Worm (Caenorhabditis elegans): Measurements from ENCODE around the gene F57C2.5.

F57C2.5 gene

DNA sequence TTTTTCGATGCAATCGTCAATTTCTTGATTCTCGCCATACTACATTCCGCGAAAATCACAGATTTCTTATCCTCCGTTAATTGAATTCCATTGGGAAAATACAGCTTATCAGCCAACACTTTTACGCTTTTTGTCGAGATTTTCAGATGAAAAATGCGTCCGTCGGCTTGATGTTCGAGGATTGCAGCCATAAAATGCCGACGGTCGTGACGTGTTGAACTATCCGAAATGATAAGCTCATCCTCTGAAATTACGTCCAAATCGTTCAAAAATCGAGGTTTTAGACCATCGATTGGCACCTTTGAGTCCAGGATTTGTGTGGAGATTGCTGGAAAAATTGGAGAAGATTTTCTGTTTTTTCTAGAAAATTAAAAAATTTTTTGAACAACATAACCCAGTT is 935 bp downstream of the F57C2.5 start:
- TF ChIP-seq him-1 (tag; optimal IDR thresholded peaks at IDR 0.05) (no peak), dao-5 (tag; optimal IDR thresholded peaks at IDR 0.05) (no peak), W03F9.2 (tag; optimal IDR thresholded peaks at IDR 0.05) (no peak)

DNA sequence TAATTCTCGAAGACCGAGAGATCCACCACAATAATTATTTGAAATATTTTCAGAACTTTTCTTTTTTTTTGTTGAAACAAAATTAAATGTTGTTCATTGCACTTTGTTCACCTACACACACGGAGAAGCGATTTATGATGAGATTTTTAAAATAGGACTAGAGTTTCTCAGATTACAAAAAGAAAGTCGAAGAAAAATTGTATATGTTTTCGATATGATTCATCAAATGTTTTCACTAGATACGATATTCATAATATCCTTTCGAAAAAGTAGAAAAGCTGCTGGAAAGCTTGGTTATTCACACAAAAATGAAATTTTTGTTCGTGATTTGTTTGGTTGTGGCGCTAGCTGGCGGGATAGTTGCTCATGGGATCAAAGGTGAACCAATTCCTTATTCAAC is 3.0 kb downstream of the F57C2.5 start, which contains the start of gene F57C2.4:
Gene F57C2.4 (plus strand): TSS at position 301 of the 400 bp plus-strand sequence.
- TF ChIP-seq dao-5 (tag; optimal IDR thresholded peaks at IDR 0.05) (no peak), him-1 (tag; optimal IDR thresholded peaks at IDR 0.05) (no peak), W03F9.2 (tag; optimal IDR thresholded peaks at IDR 0.05) (no peak)

DNA sequence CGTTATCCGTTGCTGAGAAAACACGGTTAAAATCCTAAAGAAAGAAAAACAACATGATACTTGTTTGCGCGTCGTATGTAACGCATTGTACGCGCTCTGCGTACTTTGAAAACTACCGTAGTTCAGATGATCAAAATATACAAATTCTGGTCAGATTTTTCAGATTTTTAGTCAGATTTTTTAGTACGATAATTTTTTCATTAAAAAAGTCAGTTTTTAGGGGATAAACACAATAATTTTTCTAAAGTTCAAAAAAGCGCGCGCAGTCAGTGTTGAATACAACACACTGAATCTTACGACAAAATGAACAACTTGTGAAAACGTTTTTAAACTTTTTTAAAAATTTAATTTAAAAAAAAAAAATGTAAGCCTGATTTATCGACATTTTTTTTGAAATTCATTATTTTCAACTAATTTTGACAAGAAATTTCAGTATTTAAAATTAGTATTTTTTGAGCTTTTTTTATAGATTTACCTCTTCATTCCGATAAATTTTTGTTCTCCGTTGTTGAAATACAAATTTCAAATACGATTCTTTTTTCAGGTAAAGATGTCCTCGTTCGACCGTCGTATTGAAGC is 4.3 kb downstream of the F57C2.5 start, which contains the start of gene pot-2:
Gene pot-2 (plus strand): TSS at position 529 of the 579 bp plus-strand sequence.
- TF ChIP-seq dao-5 (tag; optimal IDR thresholded peaks at IDR 0.05): no peak
- TF ChIP-seq W03F9.2 (tag; optimal IDR thresholded peaks at IDR 0.05): no peak
- no peak for TF ChIP-seq him-1 (tag; optimal IDR thresholded peaks at IDR 0.05)

DNA sequence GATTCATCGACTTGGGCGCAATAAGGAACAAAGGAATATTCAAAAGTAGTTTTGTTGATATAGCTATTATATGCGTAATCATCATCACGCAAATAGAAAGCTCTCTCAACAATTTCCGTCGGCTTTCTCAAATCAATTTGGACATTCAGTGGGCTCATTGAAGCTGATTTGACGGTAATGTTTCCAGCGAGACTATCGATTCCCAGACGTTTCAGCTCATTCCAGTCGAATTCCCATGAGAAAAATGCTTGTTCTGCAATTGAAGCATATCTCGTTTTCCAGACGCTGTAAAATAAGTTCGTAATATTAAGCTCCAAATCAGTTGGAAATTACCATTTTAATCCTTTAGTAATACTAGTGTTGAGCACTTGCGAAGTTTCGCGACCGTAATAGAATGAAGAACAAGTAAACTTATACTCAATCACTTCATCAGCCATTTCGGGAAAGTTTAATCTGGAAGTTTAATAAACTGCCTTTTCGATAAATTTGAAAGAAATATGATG is 4.9 kb downstream of the F57C2.5 start, which contains the start of gene btb-20:
Gene btb-20 (minus strand): TSS at position 453 of the 503 bp plus-strand sequence.
- TF ChIP-seq dao-5 (tag; optimal IDR thresholded peaks at IDR 0.05) (no peak), W03F9.2 (tag; optimal IDR thresholded peaks at IDR 0.05) (no peak), him-1 (tag; optimal IDR thresholded peaks at IDR 0.05) (no peak)

DNA sequence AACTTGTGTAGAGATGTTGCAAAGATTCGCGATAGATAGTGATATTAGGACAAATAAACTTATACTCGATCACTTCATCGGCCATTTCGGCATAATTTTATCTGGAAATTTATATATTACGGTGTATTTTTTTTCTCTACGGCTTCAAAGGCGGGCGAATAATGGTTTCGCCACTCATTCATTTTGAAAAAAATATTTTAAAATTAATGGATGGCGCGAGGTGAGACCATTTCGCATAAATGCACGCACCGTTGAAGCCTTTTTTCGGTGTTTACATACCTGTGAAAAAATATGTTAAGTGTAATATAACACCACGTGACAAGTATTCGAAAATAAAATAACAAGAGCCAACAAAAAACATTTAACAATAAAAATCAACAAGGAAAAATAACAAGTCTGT is 6.0 kb downstream of the F57C2.5 start, which contains the start of gene btb-19:
Gene btb-19 (minus strand): TSS at position 101 of the 400 bp plus-strand sequence.
- TF ChIP-seq W03F9.2 (tag; optimal IDR thresholded peaks at IDR 0.05) (no peak), dao-5 (tag; optimal IDR thresholded peaks at IDR 0.05) (no peak), him-1 (tag; optimal IDR thresholded peaks at IDR 0.05) (no peak)

DNA sequence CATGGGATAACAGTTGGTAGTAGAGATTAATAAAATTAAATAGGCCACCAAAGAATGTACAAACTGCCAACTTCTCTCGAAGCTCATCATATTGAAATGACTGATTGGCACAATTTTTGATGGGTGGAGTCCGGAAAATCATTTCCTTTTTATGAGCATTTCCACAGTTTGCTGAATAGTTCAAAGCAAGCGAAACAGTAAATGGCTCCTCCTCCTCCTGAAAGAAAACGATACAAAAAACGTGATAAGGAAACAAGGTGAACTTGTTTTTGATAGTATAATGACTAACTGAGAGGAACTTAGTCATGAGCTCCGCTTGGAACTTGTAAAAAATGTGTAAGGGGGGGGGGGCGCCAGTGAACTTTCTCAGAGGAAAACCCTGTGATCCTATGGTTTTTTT is 13.0 kb downstream of the F57C2.5 start, which contains the start of gene K10H10.9:
Gene K10H10.9 (minus strand): TSS at position 101 of the 400 bp plus-strand sequence.
- TF ChIP-seq W03F9.2 (tag; optimal IDR thresholded peaks at IDR 0.05): no peak

DNA sequence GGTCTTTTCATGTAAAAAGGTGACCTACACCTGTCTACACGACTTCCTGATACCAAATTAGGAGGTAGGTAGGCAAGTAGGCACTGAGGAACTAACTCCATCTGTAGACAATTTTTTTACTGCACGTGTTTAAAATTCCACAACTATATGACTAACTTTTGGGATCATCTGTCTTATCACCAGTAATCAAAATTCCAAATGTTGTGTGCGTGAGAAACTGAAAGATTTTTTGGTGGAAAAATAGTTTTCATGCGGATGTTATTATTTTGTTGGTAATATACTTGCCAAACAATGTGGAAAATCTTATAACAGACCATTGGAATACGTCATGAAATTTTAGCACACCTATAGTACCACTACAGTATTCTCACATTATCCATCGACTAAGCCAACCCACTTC is 16.9 kb downstream of the F57C2.5 start, which contains the start of gene K10H10.13:
Gene K10H10.13 (minus strand): TSS at position 101 of the 400 bp plus-strand sequence.
- TF ChIP-seq W03F9.2 (tag; optimal IDR thresholded peaks at IDR 0.05) (no peak), dao-5 (tag; optimal IDR thresholded peaks at IDR 0.05) (no peak), him-1 (tag; optimal IDR thresholded peaks at IDR 0.05) (no peak)

DNA sequence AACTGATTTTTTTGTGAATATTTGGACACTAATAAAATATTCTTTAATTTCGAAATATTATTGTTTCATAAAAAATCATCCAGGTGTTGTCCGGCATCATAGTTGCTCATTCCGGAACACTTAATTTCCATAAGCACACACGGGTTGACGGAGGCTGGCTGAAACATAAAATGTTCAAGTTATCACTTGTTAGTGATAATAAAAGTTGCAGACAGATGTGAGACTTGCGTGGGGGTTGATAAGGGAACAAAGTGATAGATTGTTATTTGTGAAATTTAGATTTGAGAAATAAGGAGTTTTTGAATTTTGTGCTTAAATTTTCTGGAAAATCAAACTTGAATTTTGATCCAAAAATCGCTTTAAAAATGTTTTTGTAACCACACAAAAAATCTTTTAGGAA is 17.9 kb downstream of the F57C2.5 start:
- no peak for TF ChIP-seq him-1 (tag; optimal IDR thresholded peaks at IDR 0.05)
- no peak for TF ChIP-seq dao-5 (tag; optimal IDR thresholded peaks at IDR 0.05)
- no peak for TF ChIP-seq W03F9.2 (tag; optimal IDR thresholded peaks at IDR 0.05)

DNA sequence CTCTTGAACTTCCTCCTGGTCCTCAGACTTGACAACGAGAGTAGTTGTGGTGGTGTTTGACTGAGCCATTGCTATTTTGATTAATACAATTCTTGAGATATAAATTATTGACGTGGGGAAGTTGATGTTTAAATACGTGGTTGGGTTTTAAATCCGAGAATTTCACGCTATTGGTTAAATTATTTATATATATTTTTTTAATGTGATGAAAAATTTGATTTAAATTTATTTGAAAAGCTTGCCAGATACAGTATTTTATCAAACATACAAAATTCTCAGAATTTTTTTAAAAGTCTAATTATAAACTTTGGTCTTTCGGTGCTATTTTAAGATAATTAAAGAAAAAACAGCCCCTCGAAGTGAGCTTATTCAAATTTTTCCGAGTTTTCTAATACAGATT is 20.5 kb downstream of the F57C2.5 start, which contains the start of the genes K10H10.7 and K10H10.10:
Gene K10H10.7 (minus strand): TSS at position 101 of the 400 bp plus-strand sequence.
Gene K10H10.10 (plus strand): TSS at position 204 of the 400 bp plus-strand sequence.
- no peak for TF ChIP-seq dao-5 (tag; optimal IDR thresholded peaks at IDR 0.05)
- no peak for TF ChIP-seq him-1 (tag; optimal IDR thresholded peaks at IDR 0.05)
- no peak for TF ChIP-seq W03F9.2 (tag; optimal IDR thresholded peaks at IDR 0.05)

DNA sequence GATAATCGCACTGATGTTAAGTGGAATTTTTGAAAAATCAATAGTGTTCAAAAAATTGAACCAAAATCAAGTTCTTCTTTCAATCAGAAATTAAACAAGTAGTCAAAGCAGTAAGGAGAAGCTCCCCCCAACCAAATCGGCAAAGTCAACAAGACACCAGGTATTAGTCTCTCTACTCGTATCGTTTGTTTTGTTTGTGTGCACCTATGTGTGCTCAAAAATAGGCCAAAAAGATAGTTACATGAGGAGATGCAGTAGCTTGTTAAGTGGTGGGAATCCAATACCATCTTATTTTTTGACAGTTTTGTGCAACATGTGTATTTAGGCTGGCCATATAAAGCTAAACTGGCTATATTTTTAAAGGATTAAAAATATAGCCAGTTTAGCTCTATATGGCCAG is 21.8 kb downstream of the F57C2.5 start, which contains the start of gene K10H10.12:
Gene K10H10.12 (minus strand): TSS at position 101 of the 400 bp plus-strand sequence.
- TF ChIP-seq dao-5 (tag; optimal IDR thresholded peaks at IDR 0.05) (no peak), W03F9.2 (tag; optimal IDR thresholded peaks at IDR 0.05) (no peak), him-1 (tag; optimal IDR thresholded peaks at IDR 0.05) (no peak)

DNA sequence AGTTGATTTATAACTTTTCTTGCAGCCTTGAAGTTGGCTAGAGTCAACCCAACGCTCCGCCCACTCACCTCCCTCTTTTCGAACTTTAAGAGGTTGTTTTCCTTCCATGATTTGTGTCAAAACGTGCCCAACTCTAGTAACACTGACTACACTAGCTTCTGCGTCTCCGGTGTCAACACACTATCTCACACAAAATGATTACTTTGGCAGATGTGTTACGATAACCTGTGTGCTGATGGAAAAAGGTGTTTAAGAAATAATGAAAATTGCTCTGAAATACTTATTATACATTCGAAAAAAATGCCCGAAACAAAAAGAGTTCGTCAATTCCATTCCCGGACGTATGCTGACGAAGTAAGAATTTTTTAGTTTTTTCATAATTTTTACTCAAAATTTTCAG is 25.0 kb downstream of the F57C2.5 start, which contains the start of gene K10H10.6:
Gene K10H10.6 (plus strand): TSS at position 301 of the 400 bp plus-strand sequence.
- TF ChIP-seq dao-5 (tag; optimal IDR thresholded peaks at IDR 0.05): no peak
- no peak for TF ChIP-seq W03F9.2 (tag; optimal IDR thresholded peaks at IDR 0.05)
- TF ChIP-seq him-1 (tag; optimal IDR thresholded peaks at IDR 0.05): no peak

DNA sequence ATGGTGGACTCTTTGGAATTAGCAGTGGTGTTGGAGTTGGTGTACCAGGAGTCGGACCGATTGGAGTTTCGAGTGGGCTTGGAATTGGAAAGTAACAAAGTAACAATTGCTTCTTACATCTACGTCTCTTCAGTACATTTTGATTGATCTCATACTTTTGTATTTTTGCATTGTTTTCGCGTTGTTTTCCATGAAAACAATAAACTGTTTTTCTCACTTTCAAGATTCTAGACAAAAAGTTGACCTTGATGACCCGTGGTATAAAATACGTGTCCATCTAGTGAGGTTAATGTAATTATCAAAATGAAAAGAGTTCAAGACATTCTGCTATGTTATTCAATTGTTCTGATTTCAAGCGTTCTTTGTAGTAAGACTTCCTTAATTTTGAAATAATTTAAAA is 26.6 kb downstream of the F57C2.5 start, which contains the start of gene K10H10.5:
Gene K10H10.5 (plus strand): TSS at position 301 of the 400 bp plus-strand sequence.
- TF ChIP-seq W03F9.2 (tag; optimal IDR thresholded peaks at IDR 0.05) (no peak), dao-5 (tag; optimal IDR thresholded peaks at IDR 0.05) (no peak), him-1 (tag; optimal IDR thresholded peaks at IDR 0.05) (no peak)

DNA sequence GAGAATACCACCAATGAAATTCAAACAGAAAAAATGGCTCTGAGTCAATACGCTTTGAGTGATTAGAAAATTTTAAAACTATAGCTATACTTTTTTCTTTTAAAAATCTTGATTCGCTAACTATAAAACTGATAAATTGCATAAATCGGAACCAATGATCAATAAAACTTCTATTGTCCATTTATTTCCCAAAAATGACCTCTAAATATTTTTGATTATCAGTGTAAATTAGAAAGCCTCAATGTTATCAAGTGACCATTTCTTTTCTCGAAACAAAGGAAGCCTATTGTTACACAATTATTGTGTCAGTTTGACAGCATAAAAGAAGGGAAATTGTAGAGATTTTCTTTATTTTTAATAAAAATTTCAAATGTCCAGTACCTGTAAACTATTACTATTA is 27.9 kb downstream of the F57C2.5 start, which contains the start of gene K10H10.4:
Gene K10H10.4 (plus strand): TSS at position 301 of the 400 bp plus-strand sequence.
- TF ChIP-seq W03F9.2 (tag; optimal IDR thresholded peaks at IDR 0.05) (no peak), dao-5 (tag; optimal IDR thresholded peaks at IDR 0.05) (no peak), him-1 (tag; optimal IDR thresholded peaks at IDR 0.05) (no peak)

DNA sequence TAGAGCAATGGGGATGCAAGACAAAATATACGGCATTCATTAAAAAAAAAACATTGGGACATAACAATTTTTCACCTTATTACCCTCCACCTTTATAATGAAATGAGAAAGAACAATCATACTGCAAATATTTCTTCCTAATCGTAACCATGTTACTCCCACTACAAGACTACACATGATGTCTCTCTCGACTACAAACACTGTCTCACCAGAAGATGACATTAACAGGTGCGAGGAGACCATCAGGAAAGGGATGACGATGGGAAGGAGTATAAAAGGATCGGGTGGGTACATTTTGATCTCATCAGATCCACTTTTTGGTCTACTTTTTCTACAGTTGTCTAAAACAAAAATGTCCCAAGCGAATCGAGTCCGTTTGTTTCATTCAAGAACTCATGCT is 30.2 kb downstream of the F57C2.5 start, which contains the start of gene dhs-8:
Gene dhs-8 (plus strand): TSS at position 179 of the 400 bp plus-strand sequence.
- TF ChIP-seq W03F9.2 (tag; optimal IDR thresholded peaks at IDR 0.05) (no peak), dao-5 (tag; optimal IDR thresholded peaks at IDR 0.05) (no peak)

All from whole organism, L4/young adult.